Fruit fly (Drosophila melanogaster) ovary, adult (tissue): ENCODE data around the gene CG5177.

Experiments
- CG17801 ChIP-seq: fragments of 200-800 bp; optimal IDR thresholded peaks from 2 replicates; lab custom pipeline; 2019; ENCODE audit warnings: missing biosample characterization, mild to moderate bottlenecking, missing genetic modification characterization, moderate library complexity; ENCODE audit not compliant: partially characterized antibody

The CG5177 gene

DNA sequence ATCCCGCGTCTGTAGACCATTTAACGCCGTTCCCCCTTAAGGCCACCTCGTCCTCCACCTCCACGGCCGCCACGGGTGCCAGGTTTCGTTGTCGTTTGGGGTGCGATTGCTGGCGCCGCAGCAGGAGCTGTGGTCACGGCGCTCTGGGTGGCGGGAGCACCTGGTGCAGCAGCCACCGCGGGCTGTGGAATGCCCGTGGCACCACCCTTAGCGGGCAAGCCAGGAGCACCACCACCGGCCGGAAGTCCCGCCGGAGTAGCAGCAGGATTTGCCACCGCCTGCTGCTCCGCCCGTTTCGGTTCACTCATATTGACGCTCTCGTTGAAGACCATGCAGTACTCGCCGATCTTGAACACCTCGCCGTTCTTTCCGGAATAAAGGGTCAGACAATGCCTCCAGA lies 4.0 kb downstream of the CG5177 start:
- no peak for TF ChIP-seq CG17801 (GFP tag; lab: Kevin White, UChicago)

- no peak for TF ChIP-seq CG17801 (GFP tag; lab: Kevin White, UChicago)
These were observed 4.6 kb downstream of the CG5177 start, which contains the start of gene CG5181 for dm6 chr2L:7409602-7410001. TSS of gene CG5181 (minus strand) at chr2L:7409809.

dm6 chr2L:7410609-7411008 lies 5.6 kb downstream of the CG5177 start, which contains the start of gene CG15818:
TSS of gene CG15818 (plus strand) at chr2L:7410909.
- TF ChIP-seq CG17801 (GFP tag; lab: Kevin White, UChicago): no peak

DNA sequence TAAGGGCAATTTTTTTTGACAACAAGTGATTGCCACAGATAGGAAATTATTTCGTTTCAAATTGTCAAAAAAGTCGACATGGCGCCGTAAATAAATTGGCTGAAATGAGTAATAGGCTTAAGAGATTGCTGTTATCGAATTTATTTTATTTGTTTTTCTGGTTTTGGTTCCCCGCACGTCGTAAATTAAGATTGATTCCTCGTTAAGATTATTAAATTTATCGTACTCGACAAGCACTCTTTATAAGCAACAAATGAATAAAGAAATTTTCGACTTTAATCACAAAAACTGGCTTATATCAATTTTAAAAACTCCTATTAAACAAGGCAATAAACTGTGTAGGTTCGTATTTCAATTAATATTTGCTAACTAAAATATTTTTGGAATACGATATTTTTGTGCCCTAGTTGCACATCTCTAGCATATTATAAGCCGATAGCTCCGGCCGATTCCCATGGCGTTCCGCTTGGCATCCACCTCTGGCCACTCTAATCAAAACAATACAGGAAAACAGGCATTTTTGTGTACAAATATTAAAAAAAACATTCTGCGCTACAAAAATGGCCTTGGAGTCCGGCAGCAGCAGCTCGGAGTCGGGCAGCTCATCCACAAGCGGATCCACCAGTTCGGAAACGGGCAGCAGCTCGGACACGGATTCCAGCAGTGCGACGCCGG lies 7.1 kb downstream of the CG5177 start, which contains the start of gene chm:
chm (plus strand) TSS at position 471 of the 675 bp plus-strand sequence.
- no peak for TF ChIP-seq CG17801 (GFP tag; lab: Kevin White, UChicago)

DNA sequence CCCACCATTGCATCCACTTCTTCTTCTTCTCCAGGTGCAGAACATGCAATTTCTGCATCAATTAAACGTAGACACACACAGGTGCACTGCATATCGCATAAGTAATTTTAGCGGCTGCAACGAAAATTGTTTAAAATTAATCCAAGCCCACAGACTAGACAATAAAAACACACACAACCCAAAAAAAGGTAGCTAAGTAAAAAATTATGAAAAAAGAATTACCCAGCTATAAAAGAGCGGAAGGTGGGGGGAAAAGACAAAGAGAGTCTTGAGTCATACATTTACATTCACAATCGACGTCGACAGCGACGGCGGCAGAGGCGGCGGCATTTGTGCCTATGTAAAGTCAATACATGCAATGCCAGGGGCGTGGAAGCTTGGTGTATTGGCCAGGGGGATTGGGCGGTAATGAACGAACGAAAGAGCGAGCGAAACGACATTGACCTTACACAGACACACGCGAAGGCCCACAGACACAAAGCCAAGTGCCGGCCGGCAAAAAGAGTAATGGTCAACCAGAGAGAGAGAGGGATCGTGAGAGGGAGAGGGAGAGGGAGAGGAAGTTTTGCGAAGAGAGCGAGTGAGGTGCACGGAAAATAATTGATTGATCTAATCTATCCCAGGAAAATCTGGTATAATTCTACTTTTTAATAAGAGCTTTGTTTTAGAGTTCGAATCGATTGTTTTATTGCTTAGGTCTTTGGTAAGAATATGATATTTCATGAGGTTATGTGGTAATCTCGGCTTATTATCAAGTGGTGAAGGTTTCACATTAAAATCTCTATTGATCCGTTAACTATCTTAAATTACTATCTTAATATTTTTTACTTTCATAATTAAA lies 13.3 kb downstream of the CG5177 start:
- TF ChIP-seq CG17801 (GFP tag; lab: Kevin White, UChicago): peak; percentile 61

- no peak for TF ChIP-seq CG17801 (GFP tag; lab: Kevin White, UChicago)
These were observed 14.6 kb downstream of the CG5177 start for dm6 chr2L:7419408-7420304.

DNA sequence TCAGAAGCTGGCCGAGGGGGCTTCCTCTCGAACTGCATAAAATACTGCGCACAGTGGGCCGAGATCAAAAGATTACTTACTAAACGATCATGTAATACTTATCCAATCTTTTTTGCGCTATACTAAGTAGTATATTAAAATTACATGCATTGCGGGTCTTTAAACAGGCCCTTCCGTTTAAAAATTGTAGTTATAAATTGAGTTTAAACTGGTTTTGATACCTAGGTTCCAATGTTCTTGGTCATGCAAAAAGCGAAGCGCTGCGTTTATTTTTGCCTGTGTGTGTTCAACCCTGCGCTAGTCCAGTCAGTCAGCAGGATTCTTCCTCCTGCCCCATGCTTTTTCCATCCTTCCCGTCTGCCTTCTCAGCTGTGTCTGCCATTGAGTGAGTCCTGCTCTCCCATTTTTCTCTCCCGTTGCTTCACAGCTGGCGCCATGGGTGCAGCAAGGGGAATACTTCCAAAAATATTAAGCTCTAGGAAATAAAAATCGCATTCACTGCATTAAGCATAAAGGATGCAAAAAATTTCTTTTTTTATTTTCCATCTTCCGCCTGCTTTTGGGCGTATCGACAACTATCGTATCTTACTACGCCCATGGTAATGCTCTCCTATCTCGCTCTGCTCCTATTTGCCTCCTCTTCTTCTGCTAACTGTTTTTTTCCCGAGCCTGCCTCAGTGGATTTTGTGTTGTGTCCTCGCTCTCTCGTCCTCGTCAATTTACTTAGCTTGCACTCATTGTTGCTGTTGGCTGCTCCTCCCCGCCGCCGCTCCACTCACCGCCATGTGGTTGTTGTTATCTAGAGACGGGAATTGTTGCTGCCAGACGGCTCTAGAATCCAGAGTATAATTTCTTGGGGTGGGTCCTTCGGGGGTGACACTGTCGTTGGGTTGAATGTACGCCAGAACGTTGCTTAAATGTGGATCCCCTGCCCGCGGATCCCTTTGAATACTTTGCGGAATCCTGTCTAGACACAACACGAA lies 15.6 kb downstream of the CG5177 start:
- TF ChIP-seq CG17801 (GFP tag; lab: Kevin White, UChicago): no peak

dm6 chr2L:7422429-7423283 lies 17.6 kb downstream of the CG5177 start:
- no peak for TF ChIP-seq CG17801 (GFP tag; lab: Kevin White, UChicago)

DNA sequence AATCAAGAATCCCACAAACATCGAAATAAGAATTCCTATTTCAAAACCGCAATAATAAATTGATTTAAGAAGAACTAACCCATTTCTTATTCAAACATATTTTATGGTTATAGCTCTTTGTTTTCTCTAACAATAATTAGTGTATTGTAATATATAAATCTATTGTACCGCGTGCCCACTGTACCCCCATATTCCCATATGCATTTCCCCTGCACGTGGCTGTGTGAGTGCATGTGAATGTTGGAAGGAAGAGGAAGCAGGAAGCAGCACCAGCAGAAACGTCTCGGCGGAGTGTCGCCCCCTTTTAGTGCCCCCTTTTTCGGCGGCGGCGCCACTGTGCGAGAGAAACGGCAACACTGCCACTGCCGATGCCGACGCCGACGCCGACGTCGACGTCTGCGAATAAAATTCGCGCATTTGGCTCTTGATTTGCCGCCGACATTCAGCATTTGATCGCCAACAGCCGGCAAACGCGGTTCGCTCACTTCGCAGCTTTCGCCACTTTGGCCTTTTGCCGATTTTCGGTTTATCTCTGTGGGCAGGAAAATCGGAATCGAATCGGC lies 18.4 kb downstream of the CG5177 start:
- TF ChIP-seq CG17801 (GFP tag; lab: Kevin White, UChicago): peak; percentile 27

- no peak for TF ChIP-seq CG17801 (GFP tag; lab: Kevin White, UChicago)
These were observed 19.4 kb downstream of the CG5177 start for dm6 chr2L:7424282-7424905.

DNA sequence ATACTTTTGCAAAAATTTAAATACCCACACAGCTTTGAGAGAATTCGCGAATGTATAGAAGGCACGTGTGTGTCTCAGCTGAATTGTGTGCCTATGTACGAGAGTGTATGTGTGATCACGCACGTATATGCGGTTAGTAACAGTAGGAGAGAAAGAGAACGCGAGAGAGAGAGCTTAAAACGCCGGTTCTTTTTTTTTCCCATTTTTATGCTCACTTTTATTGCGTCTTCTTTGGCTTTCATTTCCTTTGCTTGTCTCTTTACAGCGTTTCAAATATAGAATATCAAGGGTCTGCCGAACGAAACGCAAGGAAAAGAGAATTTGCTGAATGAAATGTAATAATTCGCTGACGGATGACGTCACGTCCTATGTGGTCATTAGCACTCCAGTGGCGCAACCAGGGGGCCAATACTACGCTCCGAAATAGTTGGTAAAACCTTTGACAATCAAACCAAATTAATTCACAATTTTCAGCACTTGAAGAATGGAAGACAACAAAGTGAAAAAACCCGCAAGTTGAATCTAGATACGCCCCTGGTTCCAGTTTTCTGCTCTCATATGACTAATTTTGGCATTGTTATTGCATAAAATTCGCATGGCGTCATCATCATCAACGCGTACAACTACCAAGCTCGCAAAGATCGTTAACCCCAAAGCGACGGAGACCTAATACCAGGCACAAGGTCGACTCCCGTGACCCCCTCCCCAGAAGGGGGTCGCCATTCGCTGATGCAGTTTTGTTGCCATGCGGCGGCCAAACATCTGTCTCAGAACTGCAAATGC lies 20.1 kb downstream of the CG5177 start:
- peak; percentile 86 for TF ChIP-seq CG17801 (GFP tag; lab: Kevin White, UChicago)
